Fruit fly (Drosophila melanogaster): ENCODE data around the gene Grip71.

The Grip71 gene

DNA sequence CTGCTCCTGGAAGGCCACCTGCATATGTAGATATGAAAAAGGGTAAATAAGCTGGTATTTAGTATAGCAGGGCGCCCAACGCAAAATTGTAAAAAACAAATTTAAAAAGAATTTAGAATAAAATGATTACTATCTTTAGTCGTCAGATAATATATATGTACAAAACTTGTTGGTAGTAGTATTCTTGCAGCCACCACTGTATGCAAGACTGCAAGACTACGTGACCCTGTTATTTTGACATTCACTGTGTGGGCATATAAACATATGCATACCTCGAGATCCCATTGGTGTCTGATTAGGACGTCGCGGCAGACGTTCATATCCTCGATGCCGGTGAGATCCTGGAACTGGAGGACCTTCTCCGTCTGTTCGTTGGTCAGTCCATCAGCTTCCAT lies 805 bp upstream of the Grip71 start (continued):
- TF ChIP-seq stwl (tag; optimal IDR thresholded peaks at IDR 0.05) (no peak), CG3847 (GFP tag; IDR thresholded peaks at IDR 0.05) (no peak), slbo (GFP tag; IDR thresholded peaks at IDR 0.05) (peak; percentile 77), nau (GFP tag; optimal IDR thresholded peaks at IDR 0.05) (no peak), CG11560 (tag; IDR thresholded peaks at IDR 0.05) (no peak), CG3281 (GFP tag; optimal IDR thresholded peaks at IDR 0.05) (peak; percentile 30), Dref (GFP tag; IDR thresholded peaks at IDR 0.05) (no peak), CG11398 (GFP tag; optimal IDR thresholded peaks at IDR 0.05) (no peak), Ets65A (GFP tag) (no peak), CG16863 (GFP tag; optimal IDR thresholded peaks at IDR 0.05) (peak; percentile 20), tgo (GFP tag; IDR thresholded peaks at IDR 0.05) (no peak), Chrac-16 (GFP tag; optimal IDR thresholded peaks at IDR 0.05) (peak; percentile 10), Xrp1 (GFP tag; IDR thresholded peaks at IDR 0.05) (peak; percentile 31; the same call in 1 of the 2 replicates), CG14441 (GFP tag; IDR thresholded peaks at IDR 0.05) (peak; percentile 42; the same call in 1 of the 2 replicates), NfI (GFP tag; optimal IDR thresholded peaks at IDR 0.05) (peak; percentile 18), sob (GFP tag; IDR thresholded peaks at IDR 0.05) (no peak), emc (GFP tag; optimal IDR thresholded peaks at IDR 0.05) (no peak), CG17829 (tag; optimal IDR thresholded peaks at IDR 0.05) (no peak), Lim3 (GFP tag; IDR thresholded peaks at IDR 0.05) (no peak), CG4707 (GFP tag; optimal IDR thresholded peaks at IDR 0.05) (no peak), yki (optimal IDR thresholded peaks at IDR 0.05) (no peak), CG11504 (tag; optimal IDR thresholded peaks at IDR 0.05) (no peak), CG33557 (GFP tag; optimal IDR thresholded peaks at IDR 0.05) (no peak), Hand (GFP tag; optimal IDR thresholded peaks at IDR 0.05) (no peak), pan (optimal IDR thresholded peaks at IDR 0.05) (no peak), pan (GFP tag; optimal IDR thresholded peaks at IDR 0.05 in 1 of 2, IDR thresholded peaks at IDR 0.05 in 1 of 2) (peak in 1 of 2 experiments; percentile 41), Sox102F (GFP tag; optimal IDR thresholded peaks at IDR 0.05) (no peak), ci (GFP tag; IDR thresholded peaks at IDR 0.05) (peak; percentile 50; the same call in 2 of the 3 replicates), CG8765 (GFP tag; IDR thresholded peaks at IDR 0.05) (no peak), Spps (tag; optimal IDR thresholded peaks at IDR 0.05) (no peak), CG13894 (tag; optimal IDR thresholded peaks at IDR 0.05) (no peak), CG4854 (GFP tag; optimal IDR thresholded peaks at IDR 0.05) (no peak), CG31388 (GFP tag; optimal IDR thresholded peaks at IDR 0.05) (no peak), caup (GFP tag; optimal IDR thresholded peaks at IDR 0.05; ENCODE audit: severe bottlenecking) (peak; percentile 24), corto (GFP tag; optimal IDR thresholded peaks at IDR 0.05) (no peak), CG1024 (GFP tag; IDR thresholded peaks at IDR 0.05) (no peak), bab2 (GFP tag; optimal IDR thresholded peaks at IDR 0.05) (peak; percentile 33), CG34376 (GFP tag; optimal IDR thresholded peaks at IDR 0.05) (no peak), en (GFP tag; optimal IDR thresholded peaks at IDR 0.05) (no peak), otp (GFP tag; IDR thresholded peaks at IDR 0.05) (no peak), bsh (GFP tag; optimal IDR thresholded peaks at IDR 0.05) (no peak), Aef1 (GFP tag; IDR thresholded peaks at IDR 0.05) (peak; percentile 36; the same call in 1 of the 3 replicates), CG12219 (GFP tag; optimal IDR thresholded peaks at IDR 0.05) (no peak), pum (GFP tag; optimal IDR thresholded peaks at IDR 0.05) (no peak), twi (tag; optimal IDR thresholded peaks at IDR 0.05) (no peak), CG7963 (GFP tag; IDR thresholded peaks at IDR 0.05; ENCODE audit: partially characterized antibody) (no peak), Mrtf (GFP tag; IDR thresholded peaks at IDR 0.05) (no peak), eyg (GFP tag; optimal IDR thresholded peaks at IDR 0.05) (no peak), CG11723 (GFP tag; optimal IDR thresholded peaks at IDR 0.05) (no peak), CG32532 (GFP tag; IDR thresholded peaks at IDR 0.05) (peak; percentile 67), CG18476 (GFP tag; optimal IDR thresholded peaks at IDR 0.05) (no peak), Ptx1 (GFP tag; IDR thresholded peaks at IDR 0.05) (peak; percentile 38), Dek (tag; optimal IDR thresholded peaks at IDR 0.05) (no peak)
